Worm (Caenorhabditis elegans): ENCODE measurements around the gene F42F12.14.

F42F12.14 gene

ce11 chrX:12362951-12363486, 14.6 kb downstream of the F42F12.14 start (continued):
- TF ChIP-seq lin-13 (GFP tag; optimal IDR thresholded peaks at IDR 0.05) = peak; percentile 98
- TF ChIP-seq mab-5 (tag; optimal IDR thresholded peaks at IDR 0.05) = peak; percentile 97
- peak; percentile 76 for TF ChIP-seq lin-11 (tag; optimal IDR thresholded peaks at IDR 0.05)
- peak; percentile 99 for TF ChIP-seq C34F6.9 (tag; optimal IDR thresholded peaks at IDR 0.05)

- TF ChIP-seq egl-27 (tag; optimal IDR thresholded peaks at IDR 0.05) (no peak), mab-5 (tag; optimal IDR thresholded peaks at IDR 0.05) (no peak)
Measured at ce11 chrX:12364804-12365203, 16.4 kb downstream of the F42F12.14 start, which contains the start of gene F19H6.5. F19H6.5 (minus strand) TSS chrX:12364904.

ce11 chrX:12365388-12365787, 17.0 kb downstream of the F42F12.14 start, which contains the start of gene F19H6.4:
F19H6.4 (plus strand) TSS chrX:12365688.
- TF ChIP-seq nhr-23 (tag; optimal IDR thresholded peaks at IDR 0.05) (no peak), sem-4 (tag; optimal IDR thresholded peaks at IDR 0.05) (no peak), sma-9 (GFP tag; optimal IDR thresholded peaks at IDR 0.05) (no peak), sma-9 (tag; optimal IDR thresholded peaks at IDR 0.05) (no peak), unc-39 (tag; optimal IDR thresholded peaks at IDR 0.05) (no peak), skn-1 (tag; optimal IDR thresholded peaks at IDR 0.05) (no peak), egl-27 (tag; optimal IDR thresholded peaks at IDR 0.05) (no peak), nhr-237 (tag; optimal IDR thresholded peaks at IDR 0.05) (no peak), elt-3 (tag; optimal IDR thresholded peaks at IDR 0.05) (no peak), ZK546.5 (tag; optimal IDR thresholded peaks at IDR 0.05) (no peak), lin-39 (tag; optimal IDR thresholded peaks at IDR 0.05) (no peak), mab-5 (tag; optimal IDR thresholded peaks at IDR 0.05) (no peak), nhr-25 (tag; optimal IDR thresholded peaks at IDR 0.05) (no peak), lsy-2 (tag; optimal IDR thresholded peaks at IDR 0.05) (no peak), sma-3 (GFP tag; optimal IDR thresholded peaks at IDR 0.05) (no peak), gmeb-1 (tag; optimal IDR thresholded peaks at IDR 0.05) (no peak), C34F6.9 (tag; optimal IDR thresholded peaks at IDR 0.05) (no peak), mdl-1 (tag; optimal IDR thresholded peaks at IDR 0.05) (no peak), R02D3.7 (tag; optimal IDR thresholded peaks at IDR 0.05) (no peak)

- no peak for TF ChIP-seq sma-3 (GFP tag; optimal IDR thresholded peaks at IDR 0.05)
- no peak for TF ChIP-seq elt-3 (tag; optimal IDR thresholded peaks at IDR 0.05)
- TF ChIP-seq gmeb-1 (tag; optimal IDR thresholded peaks at IDR 0.05) = no peak
- no peak for TF ChIP-seq aly-2 (tag; optimal IDR thresholded peaks at IDR 0.05)
- TF ChIP-seq lin-39 (tag; optimal IDR thresholded peaks at IDR 0.05) = no peak
- no peak for TF ChIP-seq skn-1 (tag; optimal IDR thresholded peaks at IDR 0.05)
- TF ChIP-seq crh-2 (tag; optimal IDR thresholded peaks at IDR 0.05) = peak; percentile 49
- no peak for TF ChIP-seq nhr-23 (tag; optimal IDR thresholded peaks at IDR 0.05)
- no peak for TF ChIP-seq blmp-1 (tag; optimal IDR thresholded peaks at IDR 0.05; ENCODE audit: insufficient read depth)
- TF ChIP-seq mdl-1 (tag; optimal IDR thresholded peaks at IDR 0.05) = peak in 1 of 2 experiments; percentile 41
- no peak for TF ChIP-seq nhr-237 (tag; optimal IDR thresholded peaks at IDR 0.05)
- no peak for TF ChIP-seq ama-1 (optimal IDR thresholded peaks at IDR 0.05)
- peak; percentile 76 for TF ChIP-seq nhr-129 (tag; optimal IDR thresholded peaks at IDR 0.05)
- TF ChIP-seq snpc-4 (tag; optimal IDR thresholded peaks at IDR 0.05) = no peak
- no peak for TF ChIP-seq ceh-16 (tag; optimal IDR thresholded peaks at IDR 0.05)
- TF ChIP-seq dmd-4 (tag; optimal IDR thresholded peaks at IDR 0.05) = no peak
- TF ChIP-seq fos-1 (tag; optimal IDR thresholded peaks at IDR 0.05) = peak; percentile 24
- TF ChIP-seq C34F6.9 (tag; optimal IDR thresholded peaks at IDR 0.05) = peak; percentile 36
- peak; percentile 51 for TF ChIP-seq sma-9 (GFP tag; optimal IDR thresholded peaks at IDR 0.05)
- no peak for TF ChIP-seq sma-9 (tag; optimal IDR thresholded peaks at IDR 0.05)
- TF ChIP-seq F13H6.1 (tag; optimal IDR thresholded peaks at IDR 0.05) = peak; percentile 9
- no peak for TF ChIP-seq R02D3.7 (tag; optimal IDR thresholded peaks at IDR 0.05)
- TF ChIP-seq peb-1 (tag; optimal IDR thresholded peaks at IDR 0.05) = no peak
- TF ChIP-seq zag-1 (tag; optimal IDR thresholded peaks at IDR 0.05) = peak; percentile 35
- no peak for TF ChIP-seq lsy-2 (tag; optimal IDR thresholded peaks at IDR 0.05)
- TF ChIP-seq sem-4 (tag; optimal IDR thresholded peaks at IDR 0.05) = no peak
- no peak for TF ChIP-seq ztf-4 (tag; optimal IDR thresholded peaks at IDR 0.05)
- peak; percentile 56 for TF ChIP-seq unc-55 (GFP tag; optimal IDR thresholded peaks at IDR 0.05)
Measured at ce11 chrX:12367498-12367897, 19.1 kb downstream of the F42F12.14 start.

ce11 chrX:12371321-12371720, 22.9 kb downstream of the F42F12.14 start, which contains the start of gene rif-1.2:
rif-1.2 (minus strand) TSS chrX:12371421.
- TF ChIP-seq unc-55 (GFP tag; optimal IDR thresholded peaks at IDR 0.05) (no peak), ztf-11 (tag; optimal IDR thresholded peaks at IDR 0.05) (no peak), egl-27 (tag; optimal IDR thresholded peaks at IDR 0.05) (no peak), nhr-6 (tag; optimal IDR thresholded peaks at IDR 0.05) (no peak), nhr-12 (tag; optimal IDR thresholded peaks at IDR 0.05) (no peak), lsy-2 (tag; optimal IDR thresholded peaks at IDR 0.05) (no peak)
